Fruit fly (Drosophila melanogaster) whole organism, pupa: ENCODE data around the gene PH4alphaNE3.

Experiments used
- CG12605 ChIP-seq: fragments of 200-800 bp; sonication (Bioruptor generic); IDR thresholded peaks from 2 replicates; pipeline ENCODE4 v1.3.6; 2022; ENCODE audit warnings: missing biosample characterization, missing genetic modification characterization
- CG13204 ChIP-seq: fragments of 200-800 bp; sonication (Bioruptor generic); optimal IDR thresholded peaks from 2 replicates; lab custom pipeline; 2018; ENCODE audit warnings: missing biosample characterization, mild to moderate bottlenecking, missing genetic modification characterization, moderate library complexity
- CG15710 ChIP-seq: fragments of 200-800 bp; sonication (Bioruptor generic); optimal IDR thresholded peaks from 2 replicates; lab custom pipeline; 2018; ENCODE audit warnings: missing biosample characterization, mild to moderate bottlenecking, missing genetic modification characterization, moderate library complexity
- CG17806 ChIP-seq: fragments of 200-800 bp; sonication (Bioruptor generic); optimal IDR thresholded peaks from 2 replicates; lab custom pipeline; 2018; ENCODE audit warnings: missing biosample characterization, mild to moderate bottlenecking, missing genetic modification characterization, moderate library complexity
- CG32121 ChIP-seq: fragments of 200-800 bp; sonication (Bioruptor generic); IDR thresholded peaks from 2 replicates; pipeline ENCODE4 v1.3.6; 2022; ENCODE audit warnings: missing biosample characterization, missing genetic modification characterization
- CG34367 ChIP-seq: fragments of 200-800 bp; sonication (Bioruptor generic); optimal IDR thresholded peaks from 2 replicates; lab custom pipeline; 2018; ENCODE audit warnings: missing biosample characterization, mild to moderate bottlenecking, missing genetic modification characterization
- CG4496 ChIP-seq: fragments of 200-800 bp; sonication (Bioruptor generic); IDR thresholded peaks from 3 replicates; pipeline ENCODE4 v1.3.6; 2022; ENCODE audit warnings: missing biosample characterization, missing genetic modification characterization
- CG9948 ChIP-seq: fragments of 200-800 bp; sonication (Bioruptor generic); optimal IDR thresholded peaks from 2 replicates; lab custom pipeline; 2018; ENCODE audit warnings: missing biosample characterization, mild to moderate bottlenecking, missing genetic modification characterization, moderate library complexity
- D1 ChIP-seq: fragments of 200-800 bp; sonication (Bioruptor generic); optimal IDR thresholded peaks from 2 replicates; lab custom pipeline; 2018; ENCODE audit warnings: missing biosample characterization, mild to moderate bottlenecking, missing genetic modification characterization, moderate library complexity
- EcR ChIP-seq: fragments of 200-800 bp; sonication (Bioruptor generic); optimal IDR thresholded peaks from 3 replicates; lab custom pipeline; 2019; ENCODE audit warnings: missing biosample characterization, missing genetic modification characterization, mild to moderate bottlenecking, moderate library complexity, missing genetic modification reagents
- Pif1A ChIP-seq: fragments of 200-800 bp; sonication (Bioruptor generic); optimal IDR thresholded peaks from 3 replicates; lab custom pipeline; 2016; ENCODE audit warnings: missing biosample characterization, missing genetic modification characterization
- Snoo ChIP-seq: fragments of 200-800 bp; sonication (Bioruptor generic); optimal IDR thresholded peaks from 3 replicates; lab custom pipeline; 2017; ENCODE audit warnings: missing biosample characterization, mild to moderate bottlenecking, missing genetic modification characterization, inconsistent platforms
- fd96Ca ChIP-seq: fragments of 200-800 bp; sonication (Bioruptor generic); IDR thresholded peaks from 3 replicates; pipeline ENCODE4 v1.3.6; 2022; ENCODE audit warnings: missing biosample characterization, missing genetic modification characterization
- rn ChIP-seq: fragments of 200-800 bp; sonication (Bioruptor generic); IDR thresholded peaks from 2 replicates; pipeline ENCODE4 v1.3.6; 2022; ENCODE audit warnings: missing biosample characterization, missing genetic modification characterization

- TF ChIP-seq D1 (tag; lab: Kevin White, UChicago) (no peak), Pif1A (GFP tag; lab: Kevin White, UChicago) (peak; percentile 23), CG12605 (GFP tag; lab: Robert Waterston, UW) (no peak), fd96Ca (GFP tag; lab: Robert Waterston, UW) (no peak; the same call in 2 of the 3 replicates), CG32121 (no peak), CG17806 (tag; lab: Kevin White, UChicago) (no peak), CG34367 (no peak), EcR (GFP tag; lab: Kevin White, UChicago) (no peak), CG15710 (no peak), CG9948 (no peak), CG13204 (GFP tag; lab: Kevin White, UChicago) (no peak), Snoo (no peak), CG4496 (GFP tag; lab: Robert Waterston, UW) (peak; percentile 45; the same call in 2 of the 3 replicates), rn (GFP tag; lab: Robert Waterston, UW) (no peak)
Measured at dm6 chr3R:30601440-30602256, 2.3 kb upstream of the PH4alphaNE3 start, which contains the start of the genes CG2246 and CG31021.
